Worm (Caenorhabditis elegans): ENCODE measurements around the gene fbxa-164.
"Not testable (repeated sequence)": the region's sequence is repeated elsewhere in the genome, so short reads cannot be mapped to it uniquely, and the experiment has no call there.

ce11 chrII:1633490-1633889, 19.6 kb upstream of the fbxa-164 start, which contains the start of gene C08E3.1:
- not testable (repeated sequence) for TF ChIP-seq him-1, dao-5, W03F9.2 (tag; optimal IDR thresholded peaks at IDR 0.05)

All from whole organism, L4/young adult.